Worm (Caenorhabditis elegans): Measurements from ENCODE around the gene F41H8.2.

ce11 chrV:842611-843010 lies 16.4 kb downstream of the F41H8.2 start:
- TF ChIP-seq elt-3 (tag; optimal IDR thresholded peaks at IDR 0.05) (no peak), nhr-25 (tag; optimal IDR thresholded peaks at IDR 0.05) (no peak), ceh-82 (tag; optimal IDR thresholded peaks at IDR 0.05) (no peak), snpc-4 (tag; optimal IDR thresholded peaks at IDR 0.05) (no peak), nhr-11 (tag; optimal IDR thresholded peaks at IDR 0.05) (no peak), nhr-6 (tag; optimal IDR thresholded peaks at IDR 0.05) (no peak), skn-1 (tag; optimal IDR thresholded peaks at IDR 0.05) (no peak), mab-5 (tag; optimal IDR thresholded peaks at IDR 0.05) (no peak), mdl-1 (tag; optimal IDR thresholded peaks at IDR 0.05) (no peak), ama-1 (optimal IDR thresholded peaks at IDR 0.05) (no peak), lsy-2 (tag; optimal IDR thresholded peaks at IDR 0.05) (no peak), nhr-237 (tag; optimal IDR thresholded peaks at IDR 0.05) (no peak), elt-1 (tag; optimal IDR thresholded peaks at IDR 0.05) (no peak)

All from whole organism, L2 larva.